Worm (Caenorhabditis elegans) whole organism, young adult: ENCODE data around the gene fbxb-22.

Experiments used
- B0035.1 ChIP-seq: sonication (generic microtip); optimal IDR thresholded peaks from 2 replicates; lab custom pipeline; 2016; ENCODE audit warnings: missing genetic modification characterization, mild to moderate bottlenecking, missing compliant biosample characterization, missing genotype, missing genetic modification reagents
- B0261.1 ChIP-seq: sonication (generic microtip); optimal IDR thresholded peaks from 2 replicates; lab custom pipeline; 2016; ENCODE audit warnings: mild to moderate bottlenecking, missing genetic modification characterization, moderate library complexity, missing compliant biosample characterization
- F10E7.11 ChIP-seq: sonication (generic microtip); optimal IDR thresholded peaks from 2 replicates; lab custom pipeline; 2017; ENCODE audit warnings: mild to moderate bottlenecking, missing genetic modification characterization, moderate library complexity, missing compliant biosample characterization
- F22D6.2 ChIP-seq: sonication (generic microtip); optimal IDR thresholded peaks from 2 replicates; lab custom pipeline; 2016; ENCODE audit warnings: mild to moderate bottlenecking, missing genetic modification characterization, missing compliant biosample characterization
- F23B12.7 ChIP-seq: sonication (generic microtip); optimal IDR thresholded peaks from 2 replicates; lab custom pipeline; 2017; ENCODE audit warnings: missing genetic modification characterization, mild to moderate bottlenecking, missing compliant biosample characterization, antibody characterized with exemption, moderate library complexity; ENCODE audit not compliant: insufficient read depth
- F33H1.4 ChIP-seq: fragments of 200-800 bp; sonication (Bioruptor generic); IDR thresholded peaks from 2 replicates; pipeline ENCODE4 v1.3.6; 2022; ENCODE audit warnings: missing genetic modification reagents, missing genetic modification characterization, missing compliant biosample characterization
- F39B2.1 ChIP-seq: fragments of 200-800 bp; sonication (Bioruptor generic); IDR thresholded peaks from 2 replicates; pipeline ENCODE4 v1.3.6; 2022; ENCODE audit warnings: missing genetic modification reagents, missing genetic modification characterization, missing compliant biosample characterization
- F55B11.4 ChIP-seq: sonication (generic microtip); optimal IDR thresholded peaks from 2 replicates; lab custom pipeline; 2016; ENCODE audit warnings: missing compliant biosample characterization, missing genetic modification characterization, borderline replicate concordance; ENCODE audit not compliant: insufficient read depth
- K11D2.4 ChIP-seq: fragments of 200-800 bp; sonication (Bioruptor generic); IDR thresholded peaks from 2 replicates; pipeline ENCODE4 v1.3.6; 2022; ENCODE audit warnings: missing genetic modification reagents, missing genetic modification characterization, missing compliant biosample characterization
- T26A5.8 ChIP-seq: sonication (generic microtip); optimal IDR thresholded peaks from 2 replicates; lab custom pipeline; 2016; ENCODE audit warnings: missing genetic modification characterization, missing compliant biosample characterization
- Y53F4B.3 ChIP-seq: fragments of 200-800 bp; sonication (Bioruptor generic); IDR thresholded peaks from 2 replicates; pipeline ENCODE4 v1.3.6; 2022; ENCODE audit warnings: missing genetic modification reagents, missing genetic modification characterization, missing compliant biosample characterization
- Y53G8AR.9 ChIP-seq: fragments of 200-800 bp; sonication (Bioruptor generic); conservative IDR thresholded peaks from 2 replicates; pipeline ENCODE4 v1.3.6; 2022; ENCODE audit warnings: missing genetic modification reagents, missing genetic modification characterization, missing compliant biosample characterization
- Y79H2A.3 ChIP-seq: fragments of 200-800 bp; sonication (Bioruptor generic); conservative IDR thresholded peaks from 2 replicates; pipeline ENCODE4 v1.3.6; 2022; ENCODE audit warnings: missing genetic modification reagents, missing genetic modification characterization, missing compliant biosample characterization
- Y95B8A.8 ChIP-seq: fragments of 200-800 bp; sonication (Bioruptor generic); IDR thresholded peaks from 2 replicates; pipeline ENCODE4 v1.3.6; 2022; ENCODE audit warnings: missing genetic modification reagents, missing genetic modification characterization, missing compliant biosample characterization
- ZK185.1 ChIP-seq: sonication (generic microtip); optimal IDR thresholded peaks from 2 replicates; lab custom pipeline; 2016; ENCODE audit warnings: mild to moderate bottlenecking, missing genetic modification characterization, missing compliant biosample characterization; ENCODE audit not compliant: poor library complexity, severe bottlenecking
- aptf-2 ChIP-seq: fragments of 200-800 bp; sonication (Bioruptor generic); conservative IDR thresholded peaks from 2 replicates; pipeline ENCODE4 v1.3.6; 2022; ENCODE audit warnings: missing genetic modification reagents, missing genetic modification characterization, missing compliant biosample characterization
- attf-3 ChIP-seq: fragments of 200-800 bp; sonication (Bioruptor generic); conservative IDR thresholded peaks from 2 replicates; pipeline ENCODE4 v1.3.6; 2022; ENCODE audit warnings: missing genetic modification reagents, missing genetic modification characterization, missing compliant biosample characterization
- attf-5 ChIP-seq: fragments of 200-800 bp; sonication (Bioruptor generic); optimal IDR thresholded peaks from 2 replicates; lab custom pipeline; 2018; ENCODE audit warnings: mild to moderate bottlenecking, missing genetic modification characterization, missing compliant biosample characterization
- attf-6 ChIP-seq: fragments of 200-800 bp; sonication (Bioruptor generic); IDR thresholded peaks from 2 replicates; pipeline ENCODE4 v1.3.6; 2022; ENCODE audit warnings: missing genetic modification reagents, missing genetic modification characterization, missing compliant biosample characterization
- ceh-27 ChIP-seq: fragments of 200-800 bp; sonication (Bioruptor generic); optimal IDR thresholded peaks from 2 replicates; lab custom pipeline; 2018; ENCODE audit warnings: mild to moderate bottlenecking, missing genetic modification characterization, moderate library complexity, missing compliant biosample characterization
- ceh-40 ChIP-seq: fragments of 200-800 bp; sonication (Bioruptor generic); IDR thresholded peaks from 2 replicates; pipeline ENCODE4 v1.3.6; 2022; ENCODE audit warnings: missing genetic modification characterization, missing compliant biosample characterization
- ceh-58 ChIP-seq: fragments of 200-800 bp; sonication (Bioruptor generic); IDR thresholded peaks from 2 replicates; pipeline ENCODE4 v1.3.6; 2022; ENCODE audit warnings: missing genetic modification characterization, missing compliant biosample characterization
- ceh-79 ChIP-seq: sonication (generic microtip); optimal IDR thresholded peaks from 2 replicates; lab custom pipeline; 2017; ENCODE audit warnings: mild to moderate bottlenecking, missing genetic modification characterization, missing compliant biosample characterization
- ceh-91 ChIP-seq: fragments of 200-800 bp; sonication (Bioruptor generic); IDR thresholded peaks from 2 replicates; pipeline ENCODE4 v1.3.6; 2022; ENCODE audit warnings: missing genetic modification reagents, missing genetic modification characterization, missing compliant biosample characterization
- egl-44 ChIP-seq: fragments of 200-800 bp; sonication (Bioruptor generic); IDR thresholded peaks from 2 replicates; pipeline ENCODE4 v1.3.6; 2022; ENCODE audit warnings: missing genetic modification reagents, missing genetic modification characterization, missing compliant biosample characterization
- ets-4 ChIP-seq: fragments of 200-800 bp; sonication (Bioruptor generic); optimal IDR thresholded peaks from 2 replicates; lab custom pipeline; 2018; ENCODE audit warnings: mild to moderate bottlenecking, missing genetic modification characterization, missing compliant biosample characterization
- hrde-1 ChIP-seq: sonication (generic microtip); optimal IDR thresholded peaks from 2 replicates; lab custom pipeline; 2016; ENCODE audit warnings: missing genetic modification characterization, mild to moderate bottlenecking, missing compliant biosample characterization, moderate library complexity, missing genotype, missing genetic modification reagents, borderline replicate concordance
- lin-26 ChIP-seq: fragments of 200-800 bp; sonication (Bioruptor generic); IDR thresholded peaks from 2 replicates; pipeline ENCODE4 v1.3.6; 2022; ENCODE audit warnings: missing genetic modification reagents, missing genetic modification characterization, missing compliant biosample characterization
- lin-40 ChIP-seq: sonication (generic microtip); optimal IDR thresholded peaks from 2 replicates; lab custom pipeline; 2016; ENCODE audit warnings: missing genetic modification characterization, mild to moderate bottlenecking, missing compliant biosample characterization, missing genotype, missing genetic modification reagents
- madf-3 ChIP-seq: fragments of 200-800 bp; sonication (Bioruptor generic); IDR thresholded peaks from 2 replicates; pipeline ENCODE4 v1.3.6; 2022; ENCODE audit warnings: missing genetic modification reagents, missing genetic modification characterization, missing compliant biosample characterization
- madf-8 ChIP-seq: fragments of 200-800 bp; sonication (Bioruptor generic); conservative IDR thresholded peaks from 2 replicates; pipeline ENCODE4 v1.3.6; 2022; ENCODE audit warnings: missing genetic modification reagents, missing genetic modification characterization, missing compliant biosample characterization
- mcd-1 ChIP-seq: fragments of 200-800 bp; sonication (Bioruptor generic); IDR thresholded peaks from 2 replicates; pipeline ENCODE4 v1.3.6; 2022; ENCODE audit warnings: missing genetic modification reagents, missing genetic modification characterization, missing compliant biosample characterization
- mel-28 ChIP-seq: sonication (generic microtip); optimal IDR thresholded peaks from 2 replicates; lab custom pipeline; 2016; ENCODE audit warnings: borderline replicate concordance, mild to moderate bottlenecking, missing genetic modification characterization, missing compliant biosample characterization
- mes-4 ChIP-seq: sonication (generic microtip); optimal IDR thresholded peaks from 2 replicates; lab custom pipeline; 2016; ENCODE audit warnings: missing genotype, missing genetic modification characterization, missing compliant biosample characterization
- nfya-1 ChIP-seq: sonication (generic microtip); optimal IDR thresholded peaks from 2 replicates; lab custom pipeline; 2017; ENCODE audit warnings: antibody characterized with exemption, missing compliant biosample characterization, missing genetic modification characterization, borderline replicate concordance; ENCODE audit not compliant: insufficient read depth
- nfya-2 ChIP-seq: fragments of 200-800 bp; sonication (Bioruptor generic); IDR thresholded peaks from 2 replicates; pipeline ENCODE4 v1.3.6; 2022; ENCODE audit warnings: missing genetic modification reagents, missing genetic modification characterization, missing compliant biosample characterization
- nhr-179 ChIP-seq: sonication (generic microtip); optimal IDR thresholded peaks from 2 replicates; lab custom pipeline; 2016; ENCODE audit warnings: mild to moderate bottlenecking, missing genetic modification characterization, missing compliant biosample characterization
- sea-2 ChIP-seq: fragments of 200-800 bp; sonication (Bioruptor generic); IDR thresholded peaks from 2 replicates; pipeline ENCODE4 v1.3.6; 2022; ENCODE audit warnings: missing genetic modification characterization, missing compliant biosample characterization
- sptf-2 ChIP-seq: fragments of 200-800 bp; sonication (Bioruptor generic); optimal IDR thresholded peaks from 2 replicates; lab custom pipeline; 2018; ENCODE audit warnings: mild to moderate bottlenecking, missing genetic modification characterization, missing compliant biosample characterization
- tbp1 ChIP-seq: fragments of 200-800 bp; sonication (Bioruptor generic); optimal IDR thresholded peaks from 2 replicates; lab custom pipeline; 2018; ENCODE audit warnings: mild to moderate bottlenecking, missing genetic modification characterization, missing compliant biosample characterization
- unc-130 ChIP-seq: sonication (generic microtip); optimal IDR thresholded peaks from 2 replicates; lab custom pipeline; 2016; ENCODE audit warnings: missing genetic modification reagents, missing genetic modification characterization, missing compliant biosample characterization
- unc-62 ChIP-seq: fragments of 150-350 bp; optimal IDR thresholded peaks from 2 replicates; lab custom pipeline; 2014; ENCODE audit warnings: missing biosample characterization, missing genetic modification reagents, missing genetic modification characterization
- zim-3 ChIP-seq: sonication (generic microtip); optimal IDR thresholded peaks from 2 replicates; lab custom pipeline; 2017; ENCODE audit warnings: mild to moderate bottlenecking, missing genetic modification characterization, moderate library complexity, missing compliant biosample characterization
- ztf-18 ChIP-seq: sonication (generic microtip); optimal IDR thresholded peaks from 2 replicates; lab custom pipeline; 2016; ENCODE audit warnings: missing genotype, mild to moderate bottlenecking, missing genetic modification characterization, missing compliant biosample characterization
- ztf-22 ChIP-seq: fragments of 200-800 bp; sonication (Bioruptor generic); optimal IDR thresholded peaks from 2 replicates; lab custom pipeline; 2018; ENCODE audit warnings: mild to moderate bottlenecking, missing genetic modification characterization, moderate library complexity, missing compliant biosample characterization
- ztf-25 ChIP-seq: fragments of 200-800 bp; sonication (Bioruptor generic); IDR thresholded peaks from 2 replicates; pipeline ENCODE4 v1.3.6; 2022; ENCODE audit warnings: missing genetic modification reagents, missing genetic modification characterization, missing compliant biosample characterization
- ztf-26 ChIP-seq: sonication (generic microtip); optimal IDR thresholded peaks from 2 replicates; lab custom pipeline; 2017; ENCODE audit warnings: missing genetic modification characterization, missing compliant biosample characterization
- ztf-28 ChIP-seq: fragments of 200-800 bp; sonication (Bioruptor generic); IDR thresholded peaks from 2 replicates; pipeline ENCODE4 v1.3.6; 2022; ENCODE audit warnings: missing genetic modification reagents, missing genetic modification characterization, missing compliant biosample characterization

The fbxb-22 gene

ce11 chrIII:11869231-11869912, 14.2 kb downstream of the fbxb-22 start, which contains the start of gene taf-12 (continued):
- TF ChIP-seq ceh-40 (GFP tag; lab: Robert Waterston, UW), result no peak
- TF ChIP-seq egl-44, result no peak
- no peak for TF ChIP-seq F23B12.7 (tag; lab: Kevin White, UChicago)
- TF ChIP-seq F39B2.1, result no peak
- TF ChIP-seq sptf-2 (GFP tag; lab: Kevin White, UChicago), result no peak
- TF ChIP-seq B0261.1 (tag; lab: Kevin White, UChicago), result no peak
- no peak for TF ChIP-seq lin-26 (GFP tag; lab: Robert Waterston, UW)
- TF ChIP-seq nfya-2 (GFP tag; lab: Robert Waterston, UW), result 0 out of 2 replicates have a peak, but pooled peaks have one; percentile 16
- no peak for TF ChIP-seq zim-3 (tag; lab: Kevin White, UChicago)
- no peak for TF ChIP-seq madf-3 (GFP tag; lab: Robert Waterston, UW)
- no peak for TF ChIP-seq lin-40
- TF ChIP-seq unc-130 (GFP tag; lab: Kevin White, UChicago), result peak; percentile 31
- peak; percentile 73 for TF ChIP-seq ceh-91 (GFP tag; lab: Robert Waterston, UW)
- no peak for TF ChIP-seq ZK185.1
- no peak for TF ChIP-seq B0035.1
- TF ChIP-seq ceh-79 (tag; lab: Kevin White, UChicago), result no peak
- TF ChIP-seq mel-28 (tag; lab: Kevin White, UChicago), result no peak
- no peak for TF ChIP-seq ets-4 (GFP tag; lab: Kevin White, UChicago)
- TF ChIP-seq Y53F4B.3, result no peak
- no peak for TF ChIP-seq ztf-26
- no peak for TF ChIP-seq K11D2.4
- no peak for TF ChIP-seq ztf-22 (GFP tag; lab: Kevin White, UChicago)
- TF ChIP-seq F33H1.4 (GFP tag; lab: Robert Waterston, UW), result peak; percentile 95
- no peak for TF ChIP-seq ztf-25 (GFP tag; lab: Robert Waterston, UW)
- no peak for TF ChIP-seq F22D6.2 (tag; lab: Kevin White, UChicago)
- TF ChIP-seq ztf-28 (GFP tag; lab: Robert Waterston, UW), result no peak
- TF ChIP-seq Y53G8AR.9 (GFP tag; lab: Robert Waterston, UW), result no peak
- TF ChIP-seq madf-8, result peak; percentile 80
- no peak for TF ChIP-seq nhr-179
- no peak for TF ChIP-seq T26A5.8 (tag; lab: Kevin White, UChicago)
- TF ChIP-seq ceh-27 (GFP tag; lab: Kevin White, UChicago), result no peak
- TF ChIP-seq aptf-2 (GFP tag; lab: Robert Waterston, UW), result no peak
- no peak for TF ChIP-seq unc-62 (GFP tag; lab: Kevin White, UChicago)
- no peak for TF ChIP-seq sea-2 (GFP tag; lab: Robert Waterston, UW)
- no peak for TF ChIP-seq F10E7.11
- 0 out of 2 replicates have a peak, but pooled peaks have one; percentile 27 for TF ChIP-seq mcd-1 (GFP tag; lab: Robert Waterston, UW)
- no peak for TF ChIP-seq F55B11.4 (tag; lab: Kevin White, UChicago)
- peak; percentile 44 for TF ChIP-seq hrde-1 (tag; lab: Kevin White, UChicago)
- TF ChIP-seq Y95B8A.8 (GFP tag; lab: Robert Waterston, UW), result no peak
- no peak for TF ChIP-seq attf-6
- TF ChIP-seq tbp1 (GFP tag; lab: Kevin White, UChicago), result peak; percentile 31
- no peak for TF ChIP-seq ztf-18 (tag; lab: Kevin White, UChicago)
- TF ChIP-seq nfya-1, result no peak
- TF ChIP-seq attf-5 (GFP tag; lab: Kevin White, UChicago), result no peak
- no peak for TF ChIP-seq attf-3 (GFP tag; lab: Robert Waterston, UW)
- no peak for TF ChIP-seq mes-4
- TF ChIP-seq ceh-58 (GFP tag; lab: Robert Waterston, UW), result no peak
- TF ChIP-seq Y79H2A.3 (GFP tag; lab: Robert Waterston, UW), result no peak
